Worm (Caenorhabditis elegans) whole organism, L4 larva: ENCODE measurements around the gene syd-9.

Source experiments
- F44E2.7 ChIP-seq: fragments of 200-800 bp; sonication (Bioruptor generic); IDR thresholded peaks from 2 replicates; pipeline ENCODE4 v2.1.2; 2022; ENCODE audit warnings: missing genetic modification characterization, missing compliant biosample characterization
- F49E8.2 ChIP-seq: sonication (generic microtip); optimal IDR thresholded peaks from 2 replicates; lab custom pipeline; 2016; ENCODE audit warnings: missing compliant biosample characterization, mild to moderate bottlenecking, missing genetic modification characterization, borderline replicate concordance
- R02D3.7 ChIP-seq: fragments of 150-350 bp; sonication (generic microtip); optimal IDR thresholded peaks from 3 replicates; lab custom pipeline; 2014; ENCODE audit warnings: missing biosample characterization, missing genetic modification characterization
- T20F7.1 ChIP-seq: fragments of 200-800 bp; sonication (Bioruptor generic); optimal IDR thresholded peaks from 2 replicates; lab custom pipeline; 2018; ENCODE audit warnings: mild to moderate bottlenecking, missing genetic modification characterization, missing compliant biosample characterization
- Y75B8A.6 ChIP-seq: fragments of 200-800 bp; sonication (Bioruptor generic); IDR thresholded peaks from 2 replicates; pipeline ENCODE4 v1.3.6; 2022; ENCODE audit warnings: missing genetic modification reagents, missing genetic modification characterization, missing compliant biosample characterization
- ZK337.2 ChIP-seq: fragments of 200-800 bp; sonication (Bioruptor generic); IDR thresholded peaks from 2 replicates; pipeline ENCODE4 v1.3.6; 2022; ENCODE audit warnings: missing genetic modification reagents, missing genetic modification characterization, missing compliant biosample characterization
- aha-1 ChIP-seq: fragments of 150-350 bp; peaks from one replicate; lab custom pipeline; 2014; ENCODE audit warnings: missing biosample characterization, missing genetic modification characterization
- aly-2 ChIP-seq: sonication (generic microtip); optimal IDR thresholded peaks from 2 replicates; lab custom pipeline; 2018; ENCODE audit warnings: missing biosample characterization, missing genetic modification characterization
- ama-1 ChIP-seq: fragments of 150-350 bp; optimal IDR thresholded peaks from 2 replicates; lab custom pipeline; 2014; ENCODE audit warnings: inconsistent platforms, mixed read lengths
- attf-4 ChIP-seq: sonication (generic microtip); optimal IDR thresholded peaks from 3 replicates; lab custom pipeline; 2017; ENCODE audit warnings: missing biosample characterization, missing genetic modification characterization
- ceh-28 ChIP-seq: fragments of 150-350 bp; optimal IDR thresholded peaks from 2 replicates; lab custom pipeline; 2014; ENCODE audit warnings: missing biosample characterization, missing genetic modification reagents, missing genetic modification characterization
- ceh-82 ChIP-seq: sonication (generic microtip); optimal IDR thresholded peaks from 2 replicates; lab custom pipeline; 2017; ENCODE audit warnings: missing biosample characterization, missing genetic modification characterization
- ces-1 ChIP-seq: fragments of 150-350 bp; sonication (generic microtip); optimal IDR thresholded peaks from 4 replicates; lab custom pipeline; 2014; ENCODE audit warnings: missing biosample characterization, missing genetic modification reagents, missing genetic modification characterization
- cey-2 ChIP-seq: sonication (generic microtip); optimal IDR thresholded peaks from 3 replicates; lab custom pipeline; 2017; ENCODE audit warnings: missing genetic modification characterization, mild to moderate bottlenecking, missing compliant biosample characterization, antibody characterized with exemption, borderline replicate concordance; ENCODE audit not compliant: insufficient read depth
- daf-12 ChIP-seq: fragments of 150-350 bp; optimal IDR thresholded peaks from 2 replicates; lab custom pipeline; 2014; ENCODE audit warnings: missing biosample characterization, missing genetic modification reagents, missing genetic modification characterization
- daf-16 ChIP-seq, 3 experiments: sonication (generic microtip); optimal IDR thresholded peaks; 2 replicates each; lab custom pipeline; 2016 to 2017; ENCODE audit warnings: missing genetic modification characterization in 3 of 3, missing genetic modification reagents in 3 of 3, mild to moderate bottlenecking in 2 of 3, missing compliant biosample characterization in 2 of 3, missing biosample characterization in 1 of 3, moderate library complexity in 1 of 3
- daf-19 ChIP-seq: fragments of 200-800 bp; sonication (Bioruptor generic); conservative IDR thresholded peaks from 2 replicates; pipeline ENCODE4 v1.3.6; 2022; ENCODE audit warnings: missing genetic modification characterization, missing compliant biosample characterization
- daf-8 ChIP-seq: fragments of 200-800 bp; sonication (Bioruptor generic); IDR thresholded peaks from 2 replicates; pipeline ENCODE4 v1.3.6; 2022; ENCODE audit warnings: missing genetic modification characterization, missing compliant biosample characterization
- dmd-8 ChIP-seq: fragments of 200-800 bp; sonication (Bioruptor generic); IDR thresholded peaks from 2 replicates; pipeline ENCODE4 v1.3.6; 2022; ENCODE audit warnings: missing genetic modification characterization, missing compliant biosample characterization
- dmd-9 ChIP-seq: fragments of 200-800 bp; sonication (Bioruptor generic); IDR thresholded peaks from 2 replicates; pipeline ENCODE4 v1.3.6; 2022; ENCODE audit warnings: missing genetic modification reagents, missing genetic modification characterization, missing compliant biosample characterization
- dve-1 ChIP-seq: sonication (generic microtip); optimal IDR thresholded peaks from 2 replicates; lab custom pipeline; 2017; ENCODE audit warnings: antibody characterized with exemption, mild to moderate bottlenecking, missing genetic modification characterization, missing compliant biosample characterization; ENCODE audit not compliant: insufficient read depth
- fkh-10 ChIP-seq: fragments of 150-350 bp; optimal IDR thresholded peaks from 2 replicates; lab custom pipeline; 2014; ENCODE audit warnings: missing biosample characterization, missing genetic modification reagents, missing genetic modification characterization
- fos-1 ChIP-seq: fragments of 150-350 bp; optimal IDR thresholded peaks from 2 replicates; lab custom pipeline; 2014; ENCODE audit warnings: missing biosample characterization, missing genetic modification characterization
- hif-1 ChIP-seq, 2 experiments: sonication (generic microtip); optimal IDR thresholded peaks; 2 replicates each; lab custom pipeline; 2016 to 2017; ENCODE audit warnings: missing compliant biosample characterization in 2 of 2, missing genetic modification characterization in 2 of 2, missing genetic modification reagents in 2 of 2, missing genotype in 2 of 2, mild to moderate bottlenecking in 1 of 2
- hlh-30 ChIP-seq: sonication (generic microtip); optimal IDR thresholded peaks from 2 replicates; lab custom pipeline; 2017; ENCODE audit warnings: antibody characterized with exemption, mild to moderate bottlenecking, missing genetic modification characterization, missing compliant biosample characterization; ENCODE audit not compliant: insufficient read depth
- jun-1 ChIP-seq: fragments of 150-350 bp; optimal IDR thresholded peaks from 2 replicates; lab custom pipeline; 2014; ENCODE audit warnings: missing biosample characterization, missing genetic modification reagents, missing genetic modification characterization
- lir-3 ChIP-seq: sonication (generic microtip); optimal IDR thresholded peaks from 2 replicates; lab custom pipeline; 2016; ENCODE audit warnings: mild to moderate bottlenecking, missing genetic modification characterization, missing compliant biosample characterization
- lsy-2 ChIP-seq, 2 experiments: fragments of 150-350 bp in 1 of 2; sonication (generic microtip) in 1 of 2; optimal IDR thresholded peaks; 2 replicates each; lab custom pipeline; 2014 to 2017; ENCODE audit warnings: missing biosample characterization in 2 of 2, missing genetic modification characterization in 2 of 2
- madf-9 ChIP-seq: fragments of 200-800 bp; sonication (Bioruptor generic); conservative IDR thresholded peaks from 2 replicates; pipeline ENCODE4 v1.3.6; 2022; ENCODE audit warnings: missing genetic modification reagents, missing genetic modification characterization, missing compliant biosample characterization
- mdl-1 ChIP-seq, 2 experiments: fragments of 150-350 bp in 1 of 2; sonication (generic microtip) in 1 of 2; optimal IDR thresholded peaks; 2 replicates each; lab custom pipeline; 2014 to 2017; ENCODE audit warnings: missing biosample characterization in 2 of 2, missing genetic modification characterization in 2 of 2
- mdt-29 ChIP-seq: fragments of 200-800 bp; sonication (Bioruptor generic); IDR thresholded peaks from 2 replicates; pipeline ENCODE4 v1.3.6; 2022; ENCODE audit warnings: missing genetic modification reagents, missing genetic modification characterization, missing compliant biosample characterization
- nhr-11 ChIP-seq: fragments of 150-350 bp; optimal IDR thresholded peaks from 2 replicates; lab custom pipeline; 2014; ENCODE audit warnings: missing biosample characterization, missing genetic modification characterization
- nhr-28 ChIP-seq: fragments of 150-350 bp; optimal IDR thresholded peaks from 2 replicates; lab custom pipeline; 2014; ENCODE audit warnings: missing biosample characterization, missing genetic modification characterization
- nhr-42 ChIP-seq: fragments of 200-800 bp; sonication (Bioruptor generic); IDR thresholded peaks from 2 replicates; pipeline ENCODE4 v1.3.6; 2022; ENCODE audit warnings: missing genetic modification characterization, missing compliant biosample characterization
- nhr-48 ChIP-seq: sonication (generic microtip); optimal IDR thresholded peaks from 2 replicates; lab custom pipeline; 2016; ENCODE audit warnings: mild to moderate bottlenecking, missing genetic modification characterization, missing compliant biosample characterization
- nhr-76 ChIP-seq: fragments of 150-350 bp; optimal IDR thresholded peaks from 2 replicates; lab custom pipeline; 2014; ENCODE audit warnings: missing biosample characterization, missing genetic modification characterization
- nhr-77 ChIP-seq: fragments of 150-350 bp; optimal IDR thresholded peaks from 2 replicates; lab custom pipeline; 2014; ENCODE audit warnings: missing biosample characterization, missing genetic modification characterization
- pha-4 ChIP-seq, 2 experiments: fragments of 150-350 bp in 1 of 2; fragments of 200-800 bp in 1 of 2; sonication (Bioruptor generic) in 1 of 2; IDR thresholded peaks in 1 of 2; optimal IDR thresholded peaks in 1 of 2; 2 replicates each; pipeline versions ENCODE4 v1.3.6 to Lab custom; 2014 to 2022; ENCODE audit warnings: missing genetic modification characterization in 2 of 2, missing genetic modification reagents in 2 of 2, missing biosample characterization in 1 of 2, missing compliant biosample characterization in 1 of 2
- pqm-1 ChIP-seq: sonication (generic microtip); optimal IDR thresholded peaks from 2 replicates; lab custom pipeline; 2017; ENCODE audit warnings: missing biosample characterization, missing genetic modification characterization
- rbr-2 ChIP-seq: sonication (generic microtip); optimal IDR thresholded peaks from 2 replicates; lab custom pipeline; 2016; ENCODE audit warnings: missing genotype, missing genetic modification characterization, missing compliant biosample characterization
- saeg-2 ChIP-seq: fragments of 200-800 bp; sonication (Bioruptor generic); IDR thresholded peaks from 2 replicates; pipeline ENCODE4 v1.3.6; 2022; ENCODE audit warnings: missing genetic modification reagents, missing genetic modification characterization, missing compliant biosample characterization
- set-16 ChIP-seq: fragments of 200-800 bp; sonication (Bioruptor generic); IDR thresholded peaks from 2 replicates; pipeline ENCODE4 v1.3.6; 2022; ENCODE audit warnings: missing genetic modification reagents, missing genetic modification characterization, missing compliant biosample characterization
- skn-1 ChIP-seq: fragments of 150-350 bp; optimal IDR thresholded peaks from 2 replicates; lab custom pipeline; 2014; ENCODE audit warnings: missing biosample characterization, missing genetic modification characterization
- snpc-1.2 ChIP-seq: fragments of 200-800 bp; sonication (Bioruptor generic); IDR thresholded peaks from 2 replicates; pipeline ENCODE4 v1.3.6; 2022; ENCODE audit warnings: missing genetic modification reagents, missing genetic modification characterization, missing compliant biosample characterization
- spr-1 ChIP-seq: sonication (generic microtip); optimal IDR thresholded peaks from 2 replicates; lab custom pipeline; 2016; ENCODE audit warnings: mild to moderate bottlenecking, missing genetic modification characterization, missing compliant biosample characterization
- tag-97 ChIP-seq: fragments of 200-800 bp; sonication (Bioruptor generic); IDR thresholded peaks from 2 replicates; pipeline ENCODE4 v1.3.6; 2022; ENCODE audit warnings: missing genetic modification characterization, missing compliant biosample characterization
- vab-7 ChIP-seq: fragments of 200-800 bp; sonication (Bioruptor generic); IDR thresholded peaks from 2 replicates; pipeline ENCODE4 v1.3.6; 2022; ENCODE audit warnings: missing genetic modification reagents, missing genetic modification characterization, missing compliant biosample characterization
- zip-11 ChIP-seq: fragments of 200-800 bp; sonication (Bioruptor generic); IDR thresholded peaks from 2 replicates; pipeline ENCODE4 v1.3.6; 2022; ENCODE audit warnings: missing genetic modification characterization, missing compliant biosample characterization
- zip-2 ChIP-seq: fragments of 150-350 bp; optimal IDR thresholded peaks from 2 replicates; lab custom pipeline; 2014; ENCODE audit warnings: missing biosample characterization, missing genetic modification characterization
- ztf-11 ChIP-seq: fragments of 150-350 bp; optimal IDR thresholded peaks from 2 replicates; lab custom pipeline; 2014; ENCODE audit warnings: missing biosample characterization, missing genetic modification characterization

syd-9 gene

DNA sequence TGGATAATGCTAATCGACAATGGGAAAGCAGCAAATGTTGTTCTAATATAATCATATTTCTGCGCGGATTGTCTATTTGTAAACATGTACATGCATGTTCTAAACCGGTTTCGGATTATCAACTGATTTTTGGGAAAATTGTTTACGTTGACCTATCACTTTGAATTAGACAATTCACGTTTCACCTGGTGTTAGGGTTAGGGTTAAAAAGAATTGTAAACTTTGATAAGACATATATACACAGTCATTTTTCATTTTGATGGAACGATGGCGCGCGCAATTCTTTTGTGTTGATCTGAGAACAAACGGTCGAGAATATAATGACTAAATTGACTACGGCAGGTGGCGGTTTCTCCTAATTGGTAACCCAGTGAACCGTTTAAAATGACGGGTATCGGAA lies 24.2 kb downstream of the syd-9 start:
- TF ChIP-seq zip-11 (no peak), set-16 (GFP tag; lab: Robert Waterston, UW) (no peak), hif-1 (tag; optimal IDR thresholded peaks at IDR 0.05; lab: Kevin White, UChicago) (no peak), daf-8 (GFP tag; lab: Robert Waterston, UW) (no peak), ceh-28 (tag; lab: Kevin White, UChicago) (no peak), saeg-2 (GFP tag; lab: Robert Waterston, UW) (no peak), madf-9 (GFP tag; lab: Robert Waterston, UW) (no peak), ama-1 (lab: Kevin White, UChicago) (no peak), F49E8.2 (no peak), vab-7 (GFP tag; lab: Robert Waterston, UW) (no peak), F44E2.7 (GFP tag; lab: Robert Waterston, UW) (no peak), nhr-48 (no peak), hlh-30 (tag; lab: Kevin White, UChicago) (peak; percentile 29), R02D3.7 (no peak), nhr-76 (tag; lab: Kevin White, UChicago) (no peak), nhr-77 (no peak), lir-3 (no peak), ces-1 (no peak), daf-16 (GFP tag; optimal IDR thresholded peaks at IDR 0.05; lab: Kevin White, UChicago) (no peak), daf-16 (tag; optimal IDR thresholded peaks at IDR 0.05; lab: Kevin White, UChicago) (peak; percentile 69), zip-2 (tag; lab: Kevin White, UChicago) (no peak), spr-1 (tag; lab: Kevin White, UChicago) (no peak), rbr-2 (tag; lab: Kevin White, UChicago) (no peak), fos-1 (tag; lab: Kevin White, UChicago) (no peak), nhr-28 (peak; percentile 17), attf-4 (tag; lab: Kevin White, UChicago) (no peak), T20F7.1 (GFP tag; lab: Kevin White, UChicago) (peak; percentile 12), tag-97 (no peak), dmd-8 (GFP tag; lab: Robert Waterston, UW) (no peak), ceh-82 (tag; lab: Kevin White, UChicago) (no peak), jun-1 (tag; lab: Kevin White, UChicago) (no peak), daf-12 (tag; lab: Kevin White, UChicago) (no peak), ZK337.2 (no peak), skn-1 (tag; lab: Kevin White, UChicago) (no peak), aha-1 (tag; lab: Kevin White, UChicago) (peak; percentile 71), daf-19 (GFP tag; lab: Robert Waterston, UW) (no peak), dve-1 (tag; lab: Kevin White, UChicago) (peak; percentile 12), mdl-1 (tag; optimal IDR thresholded peaks at IDR 0.05; lab: Kevin White, UChicago) (peak in 1 of 2 experiments; percentile 0), Y75B8A.6 (no peak)

DNA sequence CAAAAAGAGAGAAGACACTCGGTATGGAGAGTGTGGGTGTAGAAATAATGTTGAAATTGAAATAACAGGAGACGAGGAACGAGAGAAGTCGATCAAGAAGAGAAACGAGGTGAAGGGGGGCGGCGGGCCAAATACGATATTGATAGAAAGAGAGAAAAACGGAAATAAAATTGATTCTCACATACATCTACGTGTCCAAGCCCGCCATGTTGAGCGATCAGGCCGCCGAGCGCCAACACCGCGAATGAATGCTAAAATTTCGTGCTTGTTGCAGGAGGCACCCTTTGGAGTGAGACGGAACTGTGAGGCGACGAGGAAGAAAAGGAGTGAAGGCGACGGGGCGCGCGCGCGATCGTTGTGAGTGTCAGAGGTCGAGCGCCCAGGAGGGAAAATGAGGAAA lies 25.0 kb downstream of the syd-9 start, which contains the start of gene F46H5.7:
Gene F46H5.7, minus strand, starts transcription at position 106 of the 400 bp plus-strand sequence.
- TF ChIP-seq jun-1 (tag; lab: Kevin White, UChicago) (no peak), ama-1 (lab: Kevin White, UChicago) (peak; percentile 10), T20F7.1 (GFP tag; lab: Kevin White, UChicago) (no peak), pqm-1 (tag; lab: Kevin White, UChicago) (peak; percentile 50), lsy-2 (tag; optimal IDR thresholded peaks at IDR 0.05; lab: Kevin White, UChicago) (no peak), ztf-11 (tag; lab: Kevin White, UChicago) (no peak), nhr-28 (peak; percentile 25), rbr-2 (tag; lab: Kevin White, UChicago) (no peak), nhr-11 (tag; lab: Kevin White, UChicago) (no peak), snpc-1.2 (GFP tag; lab: Robert Waterston, UW) (no peak), zip-2 (tag; lab: Kevin White, UChicago) (no peak), attf-4 (tag; lab: Kevin White, UChicago) (no peak), cey-2 (tag; lab: Kevin White, UChicago) (no peak), nhr-42 (GFP tag; lab: Robert Waterston, UW) (no peak), mdt-29 (GFP tag; lab: Robert Waterston, UW) (peak; percentile 33; the same call in 1 of the 2 replicates), R02D3.7 (no peak), dmd-9 (GFP tag; lab: Robert Waterston, UW) (no peak), tag-97 (no peak), fkh-10 (GFP tag; lab: Kevin White, UChicago) (no peak), pha-4 (GFP tag; IDR thresholded peaks at IDR 0.05; lab: Robert Waterston, UW) (no peak), pha-4 (tag; optimal IDR thresholded peaks at IDR 0.05; lab: Kevin White, UChicago) (no peak), aly-2 (tag; lab: Kevin White, UChicago) (no peak), daf-16 (GFP tag; optimal IDR thresholded peaks at IDR 0.05; lab: Kevin White, UChicago) (no peak), daf-16 (tag; optimal IDR thresholded peaks at IDR 0.05; lab: Kevin White, UChicago) (peak; percentile 36), set-16 (GFP tag; lab: Robert Waterston, UW) (peak; percentile 77)
